Fruit fly (Drosophila melanogaster) whole organism, embryonic: Measurements from ENCODE around the gene CG33679.

Experiments
- CG10565 ChIP-seq: fragments of 200-800 bp; sonication (Bioruptor generic); optimal IDR thresholded peaks from 3 replicates; lab custom pipeline; 2016; ENCODE audit warnings: missing biosample characterization, mild to moderate bottlenecking, missing genetic modification characterization
- CG11696 ChIP-seq: fragments of 200-800 bp; sonication (Bioruptor generic); IDR thresholded peaks from 2 replicates; pipeline ENCODE4 v1.3.6; 2022; ENCODE audit warnings: missing biosample characterization, missing genetic modification characterization
- CG12155 ChIP-seq: fragments of 200-800 bp; sonication (Bioruptor generic); optimal IDR thresholded peaks from 3 replicates; lab custom pipeline; 2016; ENCODE audit warnings: missing biosample characterization, missing genetic modification characterization
- CG12299 ChIP-seq: fragments of 200-800 bp; sonication (Bioruptor generic); optimal IDR thresholded peaks from 2 replicates; lab custom pipeline; 2018; ENCODE audit warnings: missing biosample characterization, mild to moderate bottlenecking, missing genetic modification characterization
- CG13894 ChIP-seq: fragments of 200-800 bp; sonication (Bioruptor generic); optimal IDR thresholded peaks from 3 replicates; lab custom pipeline; 2018; ENCODE audit warnings: missing biosample characterization, mild to moderate bottlenecking, missing genetic modification characterization, moderate library complexity
- CG14014 ChIP-seq: fragments of 200-800 bp; sonication (Bioruptor generic); IDR thresholded peaks from 2 replicates; pipeline ENCODE4 v1.3.6; 2022; ENCODE audit warnings: missing biosample characterization, missing genetic modification characterization
- CG15696 ChIP-seq: fragments of 200-800 bp; sonication (Bioruptor generic); optimal IDR thresholded peaks from 2 replicates; lab custom pipeline; 2019; ENCODE audit warnings: missing biosample characterization, mild to moderate bottlenecking, missing genetic modification characterization, moderate library complexity
- CG16813 ChIP-seq: fragments of 200-800 bp; sonication (Bioruptor generic); IDR thresholded peaks from 3 replicates; pipeline ENCODE4 v1.3.6; 2022; ENCODE audit warnings: missing biosample characterization, missing genetic modification characterization; ENCODE audit not compliant: partially characterized antibody
- CG17568 ChIP-seq: fragments of 200-800 bp; sonication (Bioruptor generic); optimal IDR thresholded peaks from 2 replicates; lab custom pipeline; 2018; ENCODE audit warnings: missing biosample characterization, mild to moderate bottlenecking, missing genetic modification characterization, moderate library complexity
- CG1792 ChIP-seq: fragments of 200-800 bp; sonication (Bioruptor generic); optimal IDR thresholded peaks from 2 replicates; lab custom pipeline; 2016; ENCODE audit warnings: missing biosample characterization, missing genetic modification characterization
- CG18262 ChIP-seq: fragments of 200-800 bp; optimal IDR thresholded peaks from 3 replicates; lab custom pipeline; 2019; ENCODE audit warnings: missing biosample characterization, mild to moderate bottlenecking, missing genetic modification characterization, moderate library complexity
- CG2202 ChIP-seq: fragments of 200-800 bp; sonication (Bioruptor generic); optimal IDR thresholded peaks from 2 replicates; lab custom pipeline; 2018; ENCODE audit warnings: missing biosample characterization, mild to moderate bottlenecking, missing genetic modification characterization
- CG32532 ChIP-seq: fragments of 200-800 bp; sonication (Bioruptor generic); IDR thresholded peaks from 2 replicates; pipeline ENCODE4 v1.3.6; 2022; ENCODE audit warnings: missing biosample characterization, missing genetic modification characterization
- CG32767 ChIP-seq: fragments of 200-800 bp; sonication (Bioruptor generic); IDR thresholded peaks from 2 replicates; pipeline ENCODE4 v1.3.6; 2022; ENCODE audit warnings: missing biosample characterization, missing genetic modification characterization
- CG34422 ChIP-seq: fragments of 200-800 bp; sonication (Bioruptor generic); IDR thresholded peaks from 3 replicates; pipeline ENCODE4 v1.3.6; 2022; ENCODE audit warnings: missing biosample characterization, missing genetic modification characterization
- CG4360 ChIP-seq: fragments of 200-800 bp; sonication (Bioruptor generic); IDR thresholded peaks from 2 replicates; pipeline ENCODE4 v1.3.6; 2022; ENCODE audit warnings: missing biosample characterization, missing genetic modification characterization
- CG43689 ChIP-seq: fragments of 200-800 bp; sonication (Bioruptor generic); IDR thresholded peaks from 2 replicates; pipeline ENCODE4 v1.3.6; 2022; ENCODE audit warnings: missing biosample characterization, missing genetic modification characterization
- CG6254 ChIP-seq: fragments of 200-800 bp; sonication (Bioruptor generic); optimal IDR thresholded peaks from 3 replicates; lab custom pipeline; 2017; ENCODE audit warnings: mild to moderate bottlenecking, missing biosample characterization, missing genetic modification reagents, missing genetic modification characterization
- CG6813 ChIP-seq: fragments of 200-800 bp; sonication (Bioruptor generic); optimal IDR thresholded peaks from 2 replicates; lab custom pipeline; 2017; ENCODE audit warnings: missing biosample characterization, missing genetic modification characterization, mild to moderate bottlenecking, moderate library complexity, missing genetic modification reagents
- CG6854 ChIP-seq: fragments of 200-800 bp; sonication (Bioruptor generic); optimal IDR thresholded peaks from 3 replicates; lab custom pipeline; 2017; ENCODE audit warnings: missing biosample characterization, mild to moderate bottlenecking, missing genetic modification characterization
- CG7928 ChIP-seq: fragments of 200-800 bp; sonication (Bioruptor generic); optimal IDR thresholded peaks from 2 replicates; lab custom pipeline; 2017; ENCODE audit warnings: missing biosample characterization, mild to moderate bottlenecking, missing genetic modification characterization
- CG8765 ChIP-seq: fragments of 200-800 bp; sonication (Bioruptor generic); IDR thresholded peaks from 2 replicates; pipeline ENCODE4 v1.3.6; 2022; ENCODE audit warnings: missing biosample characterization, missing genetic modification characterization
- CG9609 ChIP-seq: fragments of 200-800 bp; sonication (Bioruptor generic); optimal IDR thresholded peaks from 3 replicates; lab custom pipeline; 2016; ENCODE audit warnings: missing biosample characterization, missing genetic modification characterization
- CG9932 ChIP-seq: fragments of 200-800 bp; sonication (Bioruptor generic); IDR thresholded peaks from 2 replicates; pipeline ENCODE4 v1.3.6; 2022; ENCODE audit warnings: missing biosample characterization, missing genetic modification characterization
- CrebB ChIP-seq: fragments of 200-800 bp; sonication (Bioruptor generic); optimal IDR thresholded peaks from 3 replicates; lab custom pipeline; 2018; ENCODE audit warnings: missing biosample characterization, mild to moderate bottlenecking, missing genetic modification characterization
- ERR ChIP-seq: fragments of 200-800 bp; sonication (Bioruptor generic); optimal IDR thresholded peaks from 2 replicates; lab custom pipeline; 2016; ENCODE audit warnings: missing biosample characterization, missing genetic modification characterization
- Hmr ChIP-seq: fragments of 200-800 bp; sonication (Bioruptor generic); optimal IDR thresholded peaks from 3 replicates; lab custom pipeline; 2017; ENCODE audit warnings: mild to moderate bottlenecking, missing biosample characterization, missing genetic modification reagents, missing genetic modification characterization
- Hsf ChIP-seq: fragments of 200-800 bp; sonication (Bioruptor generic); optimal IDR thresholded peaks from 3 replicates; lab custom pipeline; 2016; ENCODE audit warnings: missing biosample characterization, missing genetic modification characterization
- Lhr ChIP-seq: fragments of 200-800 bp; sonication (Bioruptor generic); optimal IDR thresholded peaks from 3 replicates; lab custom pipeline; 2017; ENCODE audit warnings: mild to moderate bottlenecking, missing biosample characterization, missing genetic modification reagents, missing genetic modification characterization
- Med ChIP-seq: fragments of 200-800 bp; sonication (Bioruptor generic); peaks from one replicate; lab custom pipeline; 2016; ENCODE audit warnings: missing biosample characterization, missing genetic modification characterization, mild to moderate bottlenecking, inconsistent platforms, moderate library complexity
- Ptx1 ChIP-seq: fragments of 200-800 bp; sonication (Bioruptor generic); IDR thresholded peaks from 2 replicates; pipeline ENCODE4 v1.3.6; 2022; ENCODE audit warnings: missing biosample characterization, missing genetic modification characterization
- Rx ChIP-seq: fragments of 200-800 bp; sonication (Bioruptor generic); IDR thresholded peaks from 2 replicates; pipeline ENCODE4 v1.3.6; 2022; ENCODE audit warnings: missing biosample characterization, missing genetic modification characterization
- Sox102F ChIP-seq: fragments of 200-800 bp; sonication (Bioruptor generic); optimal IDR thresholded peaks from 2 replicates; lab custom pipeline; 2018; ENCODE audit warnings: missing biosample characterization, mild to moderate bottlenecking, missing genetic modification characterization, moderate library complexity
- Stat92E ChIP-seq, 3 experiments: fragments of >200 bp in 2 of 3; fragments of 200-800 bp in 1 of 3; sonication (Bioruptor generic) in 1 of 3; optimal IDR thresholded peaks; 2 replicates each; lab custom pipeline; 2017 to 2019; ENCODE audit warnings: missing biosample characterization in 3 of 3, missing genetic modification characterization in 3 of 3, mild to moderate bottlenecking in 1 of 3, moderate library complexity in 1 of 3
- Usf ChIP-seq: fragments of 200-800 bp; sonication (Bioruptor generic); optimal IDR thresholded peaks from 2 replicates; lab custom pipeline; 2017; ENCODE audit warnings: missing genotype, missing biosample characterization, missing genetic modification characterization
- Xrp1 ChIP-seq: fragments of 200-800 bp; sonication (Bioruptor generic); IDR thresholded peaks from 2 replicates; pipeline ENCODE4 v1.3.6; 2022; ENCODE audit warnings: missing biosample characterization, missing genetic modification characterization
- caup ChIP-seq: fragments of 200-800 bp; sonication (Bioruptor generic); optimal IDR thresholded peaks from 3 replicates; lab custom pipeline; 2017; ENCODE audit warnings: missing biosample characterization, mild to moderate bottlenecking, missing genetic modification characterization, moderate library complexity; ENCODE audit not compliant: severe bottlenecking
- danr ChIP-seq: fragments of 200-800 bp; sonication (Bioruptor generic); IDR thresholded peaks from 2 replicates; pipeline ENCODE4 v1.3.6; 2022; ENCODE audit warnings: missing biosample characterization, missing genetic modification characterization
- disco-r ChIP-seq: fragments of 200-800 bp; sonication (Bioruptor generic); optimal IDR thresholded peaks from 2 replicates; lab custom pipeline; 2016; ENCODE audit warnings: missing biosample characterization, missing genetic modification characterization
- en ChIP-seq: fragments of 200-800 bp; sonication (Bioruptor generic); optimal IDR thresholded peaks from 2 replicates; lab custom pipeline; 2016; ENCODE audit warnings: missing biosample characterization, missing genetic modification characterization
- eyg ChIP-seq: fragments of 200-800 bp; sonication (Bioruptor generic); optimal IDR thresholded peaks from 3 replicates; lab custom pipeline; 2016; ENCODE audit warnings: missing biosample characterization, missing genetic modification characterization
- hb ChIP-seq: fragments of 200-800 bp; sonication (Bioruptor generic); IDR thresholded peaks from 3 replicates; pipeline ENCODE4 v1.3.6; 2022; ENCODE audit warnings: missing biosample characterization, missing genetic modification characterization; ENCODE audit not compliant: partially characterized antibody
- hkb ChIP-seq, 2 experiments: fragments of 200-800 bp in 1 of 2; fragments of >200 bp in 1 of 2; sonication (Bioruptor generic) in 1 of 2; IDR thresholded peaks in 1 of 2; optimal IDR thresholded peaks in 1 of 2; 2 replicates each; pipeline versions ENCODE4 v1.3.6 to Lab custom; 2017 to 2022; ENCODE audit warnings: missing biosample characterization in 1 of 2, missing genetic modification characterization in 1 of 2
- jumu ChIP-seq: fragments of 200-800 bp; sonication (Bioruptor generic); optimal IDR thresholded peaks from 3 replicates; lab custom pipeline; 2016; ENCODE audit warnings: missing biosample characterization, missing genetic modification characterization
- peb ChIP-seq: fragments of 200-800 bp; sonication (Bioruptor generic); IDR thresholded peaks from 2 replicates; pipeline ENCODE4 v1.3.6; 2022; ENCODE audit warnings: missing biosample characterization, missing genetic modification characterization
- run ChIP-seq: fragments of 200-800 bp; sonication (Bioruptor generic); optimal IDR thresholded peaks from 3 replicates; lab custom pipeline; 2018; ENCODE audit warnings: missing biosample characterization, mild to moderate bottlenecking, missing genetic modification characterization
- sens-2 ChIP-seq: fragments of 200-800 bp; sonication (Bioruptor generic); IDR thresholded peaks from 2 replicates; pipeline ENCODE4 v1.3.6; 2022; ENCODE audit warnings: missing biosample characterization, missing genetic modification characterization
- tx ChIP-seq: fragments of 200-800 bp; sonication (Bioruptor generic); optimal IDR thresholded peaks from 2 replicates; lab custom pipeline; 2016; ENCODE audit warnings: missing biosample characterization, missing genetic modification characterization
- wor ChIP-seq: fragments of 200-800 bp; sonication (Bioruptor generic); IDR thresholded peaks from 2 replicates; pipeline ENCODE4 v1.3.6; 2022; ENCODE audit warnings: missing biosample characterization, missing genetic modification characterization
- zen2 ChIP-seq: fragments of 200-800 bp; sonication (Bioruptor generic); IDR thresholded peaks from 3 replicates; pipeline ENCODE4 v1.3.6; 2022; ENCODE audit warnings: missing biosample characterization, missing genetic modification characterization; ENCODE audit not compliant: partially characterized antibody

The CG33679 gene

dm6 chr2L:15009703-15010102 lies 48.4 kb upstream of the CG33679 start, which contains the start of the genes THG and Rnmt (continued):
- TF ChIP-seq tx (peak; percentile 34), Med (peak; percentile 95), CG9609 (GFP tag; lab: Kevin White, UChicago) (no peak), caup (peak; percentile 67), CG14014 (GFP tag; lab: Robert Waterston, UW) (peak; percentile 86), CG2202 (peak; percentile 72), zen2 (peak; percentile 49; the same call in 1 of the 3 replicates), CG6813 (GFP tag; lab: Kevin White, UChicago) (peak; percentile 34), CG15696 (tag; lab: Kevin White, UChicago) (peak; percentile 82), CG6254 (GFP tag; lab: Kevin White, UChicago) (peak; percentile 43), CG32767 (GFP tag; lab: Robert Waterston, UW) (peak; percentile 65; the same call in 1 of the 2 replicates), Hmr (peak; percentile 81), Stat92E (GFP tag; optimal IDR thresholded peaks at IDR 0.05; lab: Kevin White, UChicago) (peak in 1 of 3 experiments; percentile 60), ERR (GFP tag; lab: Kevin White, UChicago) (peak; percentile 31), danr (GFP tag; lab: Robert Waterston, UW) (no peak), CG13894 (tag; lab: Kevin White, UChicago) (peak; percentile 74), run (tag; lab: Kevin White, UChicago) (peak; percentile 12), CG7928 (GFP tag; lab: Kevin White, UChicago) (peak; percentile 54), Ptx1 (GFP tag; lab: Robert Waterston, UW) (peak; percentile 87), CG32532 (GFP tag; lab: Robert Waterston, UW) (peak; percentile 91), CG17568 (peak; percentile 59), hb (GFP tag; lab: Robert Waterston, UW) (peak; percentile 79), CG11696 (GFP tag; lab: Robert Waterston, UW) (0 out of 2 replicates have a peak, but pooled peaks have one; percentile 26), Rx (GFP tag; lab: Robert Waterston, UW) (peak; percentile 75), CrebB (tag; lab: Kevin White, UChicago) (peak; percentile 61), Usf (GFP tag; lab: Kevin White, UChicago) (peak; percentile 41), CG6854 (GFP tag; lab: Kevin White, UChicago) (no peak), eyg (GFP tag; lab: Kevin White, UChicago) (peak; percentile 14), CG43689 (GFP tag; lab: Robert Waterston, UW) (no peak), wor (peak; percentile 69), Lhr (GFP tag; lab: Kevin White, UChicago) (peak; percentile 58), CG34422 (GFP tag; lab: Robert Waterston, UW) (peak; percentile 86), CG8765 (GFP tag; lab: Robert Waterston, UW) (peak; percentile 68), Hsf (GFP tag; lab: Kevin White, UChicago) (peak; percentile 84), disco-r (GFP tag; lab: Kevin White, UChicago) (peak; percentile 13), en (GFP tag; lab: Kevin White, UChicago) (peak; percentile 33), CG12155 (GFP tag; lab: Kevin White, UChicago) (peak; percentile 84), CG4360 (no peak), Sox102F (GFP tag; lab: Kevin White, UChicago) (peak; percentile 85), CG9932 (peak; percentile 94), CG12299 (peak; percentile 81), CG18262 (peak; percentile 76), jumu (GFP tag; lab: Kevin White, UChicago) (peak; percentile 58), sens-2 (GFP tag; lab: Robert Waterston, UW) (peak; percentile 54; the same call in 1 of the 2 replicates), hkb (optimal IDR thresholded peaks at IDR 0.05; lab: Kevin White, UChicago) (no peak), hkb (GFP tag; IDR thresholded peaks at IDR 0.05; lab: Robert Waterston, UW) (peak; percentile 69), Xrp1 (GFP tag; lab: Robert Waterston, UW) (peak; percentile 89), CG10565 (GFP tag; lab: Kevin White, UChicago) (no peak), CG1792 (GFP tag; lab: Kevin White, UChicago) (peak; percentile 26), CG16813 (GFP tag; lab: Robert Waterston, UW) (peak; percentile 86), peb (peak; percentile 62)
